Fruit fly (Drosophila melanogaster): ENCODE results near the gene CG4743.

Gene CG4743

DNA sequence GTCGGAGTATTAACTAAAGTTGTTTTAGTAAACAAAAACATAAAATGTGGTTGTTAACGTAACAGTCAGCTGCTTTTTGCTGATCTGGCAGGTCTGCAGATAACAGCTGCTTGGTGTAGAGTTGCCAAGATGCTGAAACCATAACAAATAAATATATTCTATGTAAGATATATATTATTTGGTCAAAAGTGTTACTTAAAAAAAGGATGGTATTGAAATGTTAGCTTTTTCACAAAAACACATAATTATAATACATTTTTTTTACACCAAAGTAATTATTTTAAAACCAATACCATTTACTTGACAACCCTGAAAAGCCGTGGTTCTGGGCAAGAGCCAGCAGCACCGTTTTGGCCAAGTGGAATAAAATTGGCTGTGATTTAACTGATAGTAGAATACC is at the start of gene CG4743, which contains the start of gene Idh3g (continued):
- peak; percentile 82 for TF ChIP-seq Rx (GFP tag; IDR thresholded peaks at IDR 0.05)
- 0 out of 2 replicates have a peak, but pooled peaks have one; percentile 28 for TF ChIP-seq bbx (GFP tag; IDR thresholded peaks at IDR 0.05; ENCODE audit: partially characterized antibody)
- TF ChIP-seq CG15011 (GFP tag; optimal IDR thresholded peaks at IDR 0.05) = peak; percentile 93
- peak; percentile 96 for TF ChIP-seq tgo (GFP tag; IDR thresholded peaks at IDR 0.05)
- TF ChIP-seq CG12744 (GFP tag; optimal IDR thresholded peaks at IDR 0.05) = peak; percentile 59
- peak; percentile 97 for TF ChIP-seq Hmr (GFP tag; optimal IDR thresholded peaks at IDR 0.05)
- peak; percentile 88 for TF ChIP-seq mirr (GFP tag; optimal IDR thresholded peaks at IDR 0.05)
- peak; percentile 95 for TF ChIP-seq ac (GFP tag; optimal IDR thresholded peaks at IDR 0.05)
- peak; percentile 92 for TF ChIP-seq CG16779 (GFP tag; IDR thresholded peaks at IDR 0.05)
- TF ChIP-seq MTF-1 (GFP tag; optimal IDR thresholded peaks at IDR 0.05; ENCODE audit: borderline replicate concordance) = peak; percentile 91
- TF ChIP-seq ash1 (GFP tag; optimal IDR thresholded peaks at IDR 0.05) = peak; percentile 45
- peak; percentile 99 for TF ChIP-seq CG33557 (GFP tag; optimal IDR thresholded peaks at IDR 0.05)
- TF ChIP-seq CG11456 (GFP tag; IDR thresholded peaks at IDR 0.05) = peak; percentile 88
- TF ChIP-seq chif (GFP tag; optimal IDR thresholded peaks at IDR 0.05) = peak; percentile 79 to 85
- peak; percentile 88 for TF ChIP-seq Ravus (GFP tag; IDR thresholded peaks at IDR 0.05)
- peak; percentile 98 for TF ChIP-seq Xrp1 (GFP tag; IDR thresholded peaks at IDR 0.05)
- peak; percentile 97 for TF ChIP-seq dysf (GFP tag; IDR thresholded peaks at IDR 0.05)
- TF ChIP-seq hbn (GFP tag; IDR thresholded peaks at IDR 0.05; ENCODE audit: partially characterized antibody) = no peak
- peak; percentile 86 for TF ChIP-seq vfl (GFP tag; optimal IDR thresholded peaks at IDR 0.05)
- no peak for TF ChIP-seq CG14860 (GFP tag; IDR thresholded peaks at IDR 0.05; ENCODE audit: partially characterized antibody)
- peak; percentile 96 for TF ChIP-seq cato (GFP tag; optimal IDR thresholded peaks at IDR 0.05; ENCODE audit: borderline replicate concordance)
- peak; percentile 93 for TF ChIP-seq otp (GFP tag; IDR thresholded peaks at IDR 0.05)
- TF ChIP-seq NK7.1 (GFP tag; optimal IDR thresholded peaks at IDR 0.05) = peak; percentile 61
- TF ChIP-seq Atf-2 (GFP tag; optimal IDR thresholded peaks at IDR 0.05) = peak; percentile 60
- peak; percentile 96 for TF ChIP-seq CG11504 (tag; optimal IDR thresholded peaks at IDR 0.05)
- TF ChIP-seq grau (tag; optimal IDR thresholded peaks at IDR 0.05) = peak; percentile 97
- no peak for TF ChIP-seq pita (GFP tag; optimal IDR thresholded peaks at IDR 0.05)
- TF ChIP-seq Gsc (GFP tag; IDR thresholded peaks at IDR 0.05) = no peak; the same call in 1 of the 2 replicates
- TF ChIP-seq HLHmδ (GFP tag; optimal IDR thresholded peaks at IDR 0.05) = no peak
- peak; percentile 70 for TF ChIP-seq CG31365 (tag; optimal IDR thresholded peaks at IDR 0.05)
- TF ChIP-seq da (GFP tag; optimal IDR thresholded peaks at IDR 0.05) = peak; percentile 39
- TF ChIP-seq CG10959 (GFP tag; IDR thresholded peaks at IDR 0.05) = peak; percentile 93
- TF ChIP-seq CG10147 (GFP tag; optimal IDR thresholded peaks at IDR 0.05) = peak; percentile 97
- TF ChIP-seq E2f1 (GFP tag; IDR thresholded peaks at IDR 0.05) = peak; percentile 97
- peak; percentile 99 for TF ChIP-seq row (GFP tag; IDR thresholded peaks at IDR 0.05)
- TF ChIP-seq Fer1 (GFP tag; optimal IDR thresholded peaks at IDR 0.05) = peak; percentile 97
- TF ChIP-seq Hey (tag; optimal IDR thresholded peaks at IDR 0.05) = peak; percentile 77
- TF ChIP-seq lola (GFP tag; optimal IDR thresholded peaks at IDR 0.05) = peak in 1 of 3 experiments; percentile 98
- peak; percentile 76 for TF ChIP-seq Gug (GFP tag; IDR thresholded peaks at IDR 0.05)
- TF ChIP-seq CG6272 (GFP tag; IDR thresholded peaks at IDR 0.05) = peak; percentile 90
- peak; percentile 72 for TF ChIP-seq Hmx (GFP tag; optimal IDR thresholded peaks at IDR 0.05)
- peak; percentile 97 for TF ChIP-seq CG3281 (GFP tag; optimal IDR thresholded peaks at IDR 0.05)
- TF ChIP-seq usp (GFP tag; optimal IDR thresholded peaks at IDR 0.05) = no peak
- TF ChIP-seq CG1602 (GFP tag; optimal IDR thresholded peaks at IDR 0.05) = peak; percentile 97
- TF ChIP-seq MBD-R2 (GFP tag; IDR thresholded peaks at IDR 0.05) = peak; percentile 98
- peak; percentile 67 for TF ChIP-seq Ets97D (GFP tag; optimal IDR thresholded peaks at IDR 0.05)
- no peak; the same call in 2 of the 3 replicates for TF ChIP-seq vnd (GFP tag; IDR thresholded peaks at IDR 0.05; ENCODE audit: partially characterized antibody)
- TF ChIP-seq CG8290 (GFP tag; optimal IDR thresholded peaks at IDR 0.05) = peak; percentile 95
- TF ChIP-seq CG8290 (tag; optimal IDR thresholded peaks at IDR 0.05) = peak in 1 of 2 experiments; percentile 93
- TF ChIP-seq CG12942 (GFP tag; optimal IDR thresholded peaks at IDR 0.05) = peak; percentile 95
- TF ChIP-seq shn (GFP tag; optimal IDR thresholded peaks at IDR 0.05) = peak; percentile 24

Data from whole organism, embryonic.